Fruit fly (Drosophila melanogaster) whole organism, embryonic: ENCODE data around the gene mus201.

Experiments
- Bdp1 ChIP-seq: fragments of 200-800 bp; sonication (Bioruptor generic); optimal IDR thresholded peaks from 3 replicates; lab custom pipeline; 2016; ENCODE audit warnings: missing biosample characterization, missing genetic modification characterization
- Blimp-1 ChIP-seq: fragments of 200-800 bp; sonication (Bioruptor generic); optimal IDR thresholded peaks from 3 replicates; lab custom pipeline; 2018; ENCODE audit warnings: missing biosample characterization, missing genetic modification characterization, mild to moderate bottlenecking, moderate library complexity, missing genetic modification reagents
- CG13123 ChIP-seq: fragments of 200-800 bp; sonication (Bioruptor generic); optimal IDR thresholded peaks from 2 replicates; lab custom pipeline; 2016; ENCODE audit warnings: missing biosample characterization, missing genetic modification characterization
- CG14710 ChIP-seq: fragments of 200-800 bp; sonication (Bioruptor generic); optimal IDR thresholded peaks from 3 replicates; lab custom pipeline; 2019; ENCODE audit warnings: missing biosample characterization, mild to moderate bottlenecking, missing genetic modification characterization, moderate library complexity
- CG15269 ChIP-seq: fragments of 200-800 bp; sonication (Bioruptor generic); optimal IDR thresholded peaks from 2 replicates; lab custom pipeline; 2018; ENCODE audit warnings: missing biosample characterization, mild to moderate bottlenecking, missing genetic modification characterization, moderate library complexity
- CG16815 ChIP-seq: fragments of 200-800 bp; sonication (Bioruptor generic); optimal IDR thresholded peaks from 3 replicates; lab custom pipeline; 2017; ENCODE audit warnings: missing biosample characterization, mild to moderate bottlenecking, missing genetic modification characterization
- CG17568 ChIP-seq: fragments of 200-800 bp; sonication (Bioruptor generic); optimal IDR thresholded peaks from 2 replicates; lab custom pipeline; 2018; ENCODE audit warnings: missing biosample characterization, mild to moderate bottlenecking, missing genetic modification characterization, moderate library complexity
- CG2875 ChIP-seq: fragments of 200-800 bp; sonication (Bioruptor generic); optimal IDR thresholded peaks from 2 replicates; lab custom pipeline; 2017; ENCODE audit warnings: missing biosample characterization, mild to moderate bottlenecking, missing genetic modification characterization, missing genetic modification reagents
- CG31365 ChIP-seq: fragments of 200-800 bp; sonication (Bioruptor generic); optimal IDR thresholded peaks from 2 replicates; lab custom pipeline; 2018; ENCODE audit warnings: missing biosample characterization, mild to moderate bottlenecking, missing genetic modification characterization
- CG34422 ChIP-seq: fragments of 200-800 bp; sonication (Bioruptor generic); IDR thresholded peaks from 3 replicates; pipeline ENCODE4 v1.3.6; 2022; ENCODE audit warnings: missing biosample characterization, missing genetic modification characterization
- CG4360 ChIP-seq: fragments of 200-800 bp; sonication (Bioruptor generic); IDR thresholded peaks from 2 replicates; pipeline ENCODE4 v1.3.6; 2022; ENCODE audit warnings: missing biosample characterization, missing genetic modification characterization
- CG6813 ChIP-seq: fragments of 200-800 bp; sonication (Bioruptor generic); optimal IDR thresholded peaks from 2 replicates; lab custom pipeline; 2017; ENCODE audit warnings: missing biosample characterization, missing genetic modification characterization, mild to moderate bottlenecking, moderate library complexity, missing genetic modification reagents
- CG8924 ChIP-seq: fragments of 200-800 bp; optimal IDR thresholded peaks from 3 replicates; lab custom pipeline; 2019; ENCODE audit warnings: missing biosample characterization, mild to moderate bottlenecking, missing genetic modification characterization, moderate library complexity
- CG9215 ChIP-seq: fragments of 200-800 bp; sonication (Bioruptor generic); IDR thresholded peaks from 2 replicates; pipeline ENCODE4 v1.3.6; 2022; ENCODE audit warnings: missing biosample characterization, missing genetic modification characterization
- Chrac-16 ChIP-seq: fragments of 200-800 bp; sonication (Bioruptor generic); optimal IDR thresholded peaks from 3 replicates; lab custom pipeline; 2016; ENCODE audit warnings: missing biosample characterization, missing genetic modification characterization
- CrebB ChIP-seq: fragments of 200-800 bp; sonication (Bioruptor generic); optimal IDR thresholded peaks from 3 replicates; lab custom pipeline; 2018; ENCODE audit warnings: missing biosample characterization, mild to moderate bottlenecking, missing genetic modification characterization
- Dref ChIP-seq: fragments of 200-800 bp; sonication (Bioruptor generic); IDR thresholded peaks from 2 replicates; pipeline ENCODE4 v1.3.6; 2022; ENCODE audit warnings: missing biosample characterization, missing genetic modification characterization
- ERR ChIP-seq: fragments of 200-800 bp; sonication (Bioruptor generic); optimal IDR thresholded peaks from 2 replicates; lab custom pipeline; 2016; ENCODE audit warnings: missing biosample characterization, missing genetic modification characterization
- Ets65A ChIP-seq: fragments of 200-800 bp; sonication (Bioruptor generic); peaks from one replicate; lab custom pipeline; 2016; ENCODE audit warnings: missing biosample characterization, missing genetic modification characterization
- Fer1 ChIP-seq: fragments of 200-800 bp; sonication (Bioruptor generic); optimal IDR thresholded peaks from 2 replicates; lab custom pipeline; 2017; ENCODE audit warnings: missing biosample characterization, mild to moderate bottlenecking, missing genetic modification characterization
- HHEX ChIP-seq: fragments of 200-800 bp; sonication (Bioruptor generic); optimal IDR thresholded peaks from 3 replicates; lab custom pipeline; 2017; ENCODE audit warnings: missing biosample characterization, mild to moderate bottlenecking, missing genetic modification characterization, missing genetic modification reagents
- HLH54F ChIP-seq: fragments of 200-800 bp; sonication (Bioruptor generic); optimal IDR thresholded peaks from 3 replicates; lab custom pipeline; 2016; ENCODE audit warnings: missing biosample characterization, missing genetic modification characterization
- Kr ChIP-seq: fragments of 200-800 bp; sonication (Bioruptor generic); optimal IDR thresholded peaks from 2 replicates; lab custom pipeline; 2017; ENCODE audit warnings: missing biosample characterization, mild to moderate bottlenecking, missing genetic modification characterization
- Myb ChIP-seq: fragments of 200-800 bp; sonication (Bioruptor generic); optimal IDR thresholded peaks from 2 replicates; lab custom pipeline; 2016; ENCODE audit warnings: missing biosample characterization, missing genetic modification characterization
- Nf-YA ChIP-seq: fragments of 200-800 bp; sonication (Bioruptor generic); IDR thresholded peaks from 2 replicates; pipeline ENCODE4 v1.3.6; 2022; ENCODE audit warnings: missing biosample characterization, missing genetic modification characterization
- Oaz ChIP-seq: fragments of 200-800 bp; sonication (Bioruptor generic); IDR thresholded peaks from 2 replicates; pipeline ENCODE4 v1.3.6; 2022; ENCODE audit warnings: missing biosample characterization, missing genetic modification characterization
- Pdp1 ChIP-seq, 2 experiments: fragments of 200-800 bp; sonication (Bioruptor generic); optimal IDR thresholded peaks; 3 replicates each; lab custom pipeline; 2016; ENCODE audit warnings: missing biosample characterization in 2 of 2, missing genetic modification characterization in 2 of 2, mild to moderate bottlenecking in 1 of 2, moderate library complexity in 1 of 2
- Xbp1 ChIP-seq: fragments of 200-800 bp; sonication (Bioruptor generic); optimal IDR thresholded peaks from 3 replicates; lab custom pipeline; 2016; ENCODE audit warnings: missing biosample characterization, mild to moderate bottlenecking, missing genetic modification characterization
- abd-A ChIP-seq: fragments of 200-800 bp; sonication (Bioruptor generic); optimal IDR thresholded peaks from 3 replicates; lab custom pipeline; 2019; ENCODE audit warnings: missing biosample characterization, mild to moderate bottlenecking, missing genetic modification characterization, moderate library complexity
- bowl ChIP-seq: fragments of 200-800 bp; sonication (Bioruptor generic); IDR thresholded peaks from 2 replicates; pipeline ENCODE4 v1.3.6; 2022; ENCODE audit warnings: missing biosample characterization, missing genetic modification characterization
- cas ChIP-seq: fragments of 200-800 bp; sonication (Bioruptor generic); IDR thresholded peaks from 2 replicates; pipeline ENCODE4 v1.3.6; 2022; ENCODE audit warnings: missing biosample characterization, missing genetic modification characterization
- dan ChIP-seq: fragments of 200-800 bp; sonication (Bioruptor generic); IDR thresholded peaks from 2 replicates; pipeline ENCODE4 v1.3.6; 2022; ENCODE audit warnings: missing biosample characterization, missing genetic modification characterization
- fd64A ChIP-seq: fragments of 200-800 bp; sonication (Bioruptor generic); optimal IDR thresholded peaks from 3 replicates; lab custom pipeline; 2018; ENCODE audit warnings: missing biosample characterization, mild to moderate bottlenecking, missing genetic modification characterization
- gsb ChIP-seq: fragments of 200-800 bp; sonication (Bioruptor generic); IDR thresholded peaks from 2 replicates; pipeline ENCODE4 v1.3.6; 2022; ENCODE audit warnings: missing biosample characterization, missing genetic modification characterization
- ham ChIP-seq: fragments of 200-800 bp; sonication (Bioruptor generic); IDR thresholded peaks from 2 replicates; pipeline ENCODE4 v1.3.6; 2022; ENCODE audit warnings: missing biosample characterization, missing genetic modification characterization
- jing ChIP-seq: fragments of 200-800 bp; sonication (Bioruptor generic); optimal IDR thresholded peaks from 2 replicates; lab custom pipeline; 2018; ENCODE audit warnings: missing biosample characterization, mild to moderate bottlenecking, missing genetic modification characterization
- lilli ChIP-seq: fragments of 200-800 bp; sonication (Bioruptor generic); optimal IDR thresholded peaks from 3 replicates; lab custom pipeline; 2016; ENCODE audit warnings: missing biosample characterization, missing genetic modification characterization
- lmd ChIP-seq: fragments of 200-800 bp; sonication (Bioruptor generic); IDR thresholded peaks from 2 replicates; pipeline ENCODE4 v1.3.6; 2022; ENCODE audit warnings: missing biosample characterization, missing genetic modification characterization
- lola ChIP-seq, 3 experiments: fragments of >200 bp in 2 of 3; fragments of 200-800 bp in 1 of 3; sonication (Bioruptor generic) in 1 of 3; optimal IDR thresholded peaks; 2 replicates each; lab custom pipeline; 2017 to 2019; ENCODE audit warnings: missing biosample characterization in 3 of 3, missing genetic modification characterization in 3 of 3, mild to moderate bottlenecking in 1 of 3, moderate library complexity in 1 of 3
- lov ChIP-seq, 2 experiments: fragments of 200-800 bp in 1 of 2; fragments of >200 bp in 1 of 2; sonication (Bioruptor generic) in 1 of 2; IDR thresholded peaks in 1 of 2; optimal IDR thresholded peaks in 1 of 2; 2 replicates in 1 of 2; 3 replicates in 1 of 2; pipeline versions ENCODE4 v1.3.6 to Lab custom; 2017 to 2022; ENCODE audit warnings: missing biosample characterization in 1 of 2, missing genetic modification characterization in 1 of 2
- p53 ChIP-seq: fragments of 200-800 bp; sonication (Bioruptor generic); optimal IDR thresholded peaks from 2 replicates; lab custom pipeline; 2016; ENCODE audit warnings: missing biosample characterization, missing genetic modification characterization
- pho ChIP-seq: fragments of 200-800 bp; sonication (Bioruptor generic); optimal IDR thresholded peaks from 2 replicates; lab custom pipeline; 2016; ENCODE audit warnings: missing biosample characterization, missing genetic modification characterization
- pros ChIP-seq: fragments of 200-800 bp; sonication (Bioruptor generic); optimal IDR thresholded peaks from 3 replicates; lab custom pipeline; 2019; ENCODE audit warnings: missing biosample characterization, mild to moderate bottlenecking, missing genetic modification characterization, moderate library complexity
- ranshi ChIP-seq: fragments of 200-800 bp; sonication (Bioruptor generic); IDR thresholded peaks from 2 replicates; pipeline ENCODE4 v1.3.6; 2022; ENCODE audit warnings: missing biosample characterization, missing genetic modification characterization
- run ChIP-seq: fragments of 200-800 bp; sonication (Bioruptor generic); optimal IDR thresholded peaks from 3 replicates; lab custom pipeline; 2018; ENCODE audit warnings: missing biosample characterization, mild to moderate bottlenecking, missing genetic modification characterization
- seq ChIP-seq: fragments of 200-800 bp; sonication (Bioruptor generic); IDR thresholded peaks from 2 replicates; pipeline ENCODE4 v1.3.6; 2022; ENCODE audit warnings: missing biosample characterization, missing genetic modification characterization
- sim ChIP-seq: fragments of 200-800 bp; sonication (Bioruptor generic); IDR thresholded peaks from 2 replicates; pipeline ENCODE4 v1.3.6; 2022; ENCODE audit warnings: missing biosample characterization, missing genetic modification characterization
- trem ChIP-seq: fragments of 200-800 bp; optimal IDR thresholded peaks from 3 replicates; lab custom pipeline; 2019; ENCODE audit warnings: missing biosample characterization, mild to moderate bottlenecking, missing genetic modification characterization, moderate library complexity

Gene mus201

dm6 chr2L:8414887-8415883, 22.8 kb upstream of the mus201 start, which contains the start of the genes CG13398 and Akap200 (continued):
- TF ChIP-seq CG14710 (tag; lab: Kevin White, UChicago): peak; percentile 66
- no peak for TF ChIP-seq bowl
- TF ChIP-seq ham: no peak
- peak; percentile 46 for TF ChIP-seq CG8924
- no peak for TF ChIP-seq dan
- no peak for TF ChIP-seq sim (GFP tag; lab: Robert Waterston, UW)
- TF ChIP-seq Fer1 (GFP tag; lab: Kevin White, UChicago): no peak
- peak; percentile 12 for TF ChIP-seq Kr (GFP tag; lab: Kevin White, UChicago)
- TF ChIP-seq ERR (GFP tag; lab: Kevin White, UChicago): no peak
- TF ChIP-seq CrebB: no peak
- no peak for TF ChIP-seq fd64A
- no peak for TF ChIP-seq HLH54F (GFP tag; lab: Kevin White, UChicago)
- no peak for TF ChIP-seq CG6813 (GFP tag; lab: Kevin White, UChicago)
- TF ChIP-seq trem (tag; lab: Kevin White, UChicago): peak; percentile 98
- TF ChIP-seq lov (optimal IDR thresholded peaks at IDR 0.05; lab: Kevin White, UChicago): no peak
- TF ChIP-seq lov (GFP tag; IDR thresholded peaks at IDR 0.05; lab: Robert Waterston, UW): no peak
- TF ChIP-seq Chrac-16: no peak
- peak; percentile 24 for TF ChIP-seq pros (GFP tag; lab: Kevin White, UChicago)
- no peak for TF ChIP-seq p53 (GFP tag; lab: Kevin White, UChicago)
- TF ChIP-seq lola (GFP tag; optimal IDR thresholded peaks at IDR 0.05; lab: Kevin White, UChicago): peak in 1 of 3 experiments; percentile 50
- no peak for TF ChIP-seq abd-A (tag; lab: Kevin White, UChicago)
- 0 out of 2 replicates have a peak, but pooled peaks have one; percentile 20 for TF ChIP-seq Dref (GFP tag; lab: Robert Waterston, UW)
- no peak for TF ChIP-seq Bdp1 (GFP tag; lab: Kevin White, UChicago)
- no peak for TF ChIP-seq Ets65A
- no peak for TF ChIP-seq run (tag; lab: Kevin White, UChicago)
- peak; percentile 36 for TF ChIP-seq lilli (GFP tag; lab: Kevin White, UChicago)
- peak; percentile 2 for TF ChIP-seq HHEX (GFP tag; lab: Kevin White, UChicago)
- no peak for TF ChIP-seq CG2875
- no peak for TF ChIP-seq CG13123 (GFP tag; lab: Kevin White, UChicago)
- 0 out of 2 replicates have a peak, but pooled peaks have one; percentile 30 for TF ChIP-seq CG9215
- TF ChIP-seq Pdp1 (GFP tag; optimal IDR thresholded peaks at IDR 0.05; lab: Kevin White, UChicago): peak in 1 of 2 experiments; percentile 32
- TF ChIP-seq CG17568 (GFP tag; lab: Kevin White, UChicago): no peak
- TF ChIP-seq ranshi (GFP tag; lab: Robert Waterston, UW): no peak
- TF ChIP-seq jing (GFP tag; lab: Kevin White, UChicago): no peak
- TF ChIP-seq CG34422 (GFP tag; lab: Robert Waterston, UW): no peak
- TF ChIP-seq CG4360 (GFP tag; lab: Robert Waterston, UW): no peak
- TF ChIP-seq cas (GFP tag; lab: Robert Waterston, UW): no peak
- TF ChIP-seq Nf-YA (GFP tag; lab: Robert Waterston, UW): no peak
- peak; percentile 1 for TF ChIP-seq Blimp-1 (GFP tag; lab: Kevin White, UChicago)
- TF ChIP-seq Oaz: no peak
- peak; percentile 33 for TF ChIP-seq CG16815 (GFP tag; lab: Kevin White, UChicago)
- peak; percentile 81 for TF ChIP-seq Myb (GFP tag; lab: Kevin White, UChicago)
- TF ChIP-seq gsb (GFP tag; lab: Robert Waterston, UW): no peak
- no peak for TF ChIP-seq CG15269 (tag; lab: Kevin White, UChicago)
- no peak; the same call in 1 of the 2 replicates for TF ChIP-seq lmd (GFP tag; lab: Robert Waterston, UW)
- TF ChIP-seq seq: no peak
- TF ChIP-seq Xbp1 (GFP tag; lab: Kevin White, UChicago): peak; percentile 39
- no peak for TF ChIP-seq CG31365 (tag; lab: Kevin White, UChicago)
- peak; percentile 3 for TF ChIP-seq pho (GFP tag; lab: Kevin White, UChicago)
